Worm (Caenorhabditis elegans) whole organism, L3 larva: Measurements from ENCODE around the gene Y54F10AR.2.
A peak's percentile ranks its signal among the peaks of the same experiment; 100 is the strongest.

Source experiments
- ZK546.5 ChIP-seq: sonication (generic microtip); optimal IDR thresholded peaks from 2 replicates; lab custom pipeline; 2017; ENCODE audit warnings: missing biosample characterization, missing genetic modification characterization
- ceh-82 ChIP-seq: fragments of 150-350 bp; optimal IDR thresholded peaks from 2 replicates; lab custom pipeline; 2014; ENCODE audit warnings: missing biosample characterization, missing genetic modification characterization
- daf-12 ChIP-seq: fragments of 150-350 bp; optimal IDR thresholded peaks from 2 replicates; lab custom pipeline; 2014; ENCODE audit warnings: missing biosample characterization, missing genetic modification reagents, missing genetic modification characterization
- fkh-10 ChIP-seq: sonication (generic microtip); optimal IDR thresholded peaks from 2 replicates; lab custom pipeline; 2017; ENCODE audit warnings: missing biosample characterization, missing genetic modification reagents, missing genetic modification characterization
- lsy-12 ChIP-seq: sonication (generic microtip); optimal IDR thresholded peaks from 2 replicates; lab custom pipeline; 2016; ENCODE audit warnings: mild to moderate bottlenecking, missing genetic modification characterization, missing compliant biosample characterization
- mdl-1 ChIP-seq: fragments of 150-350 bp; optimal IDR thresholded peaks from 2 replicates; lab custom pipeline; 2014; ENCODE audit warnings: missing biosample characterization, missing genetic modification characterization
- nhr-237 ChIP-seq: fragments of 150-350 bp; optimal IDR thresholded peaks from 2 replicates; lab custom pipeline; 2014; ENCODE audit warnings: missing biosample characterization, missing genetic modification characterization
- pha-4 ChIP-seq: fragments of 150-350 bp; optimal IDR thresholded peaks from 2 replicates; lab custom pipeline; 2014; ENCODE audit warnings: missing biosample characterization, missing genetic modification reagents, missing genetic modification characterization
- pqm-1 ChIP-seq: fragments of 150-350 bp; optimal IDR thresholded peaks from 2 replicates; lab custom pipeline; 2017; ENCODE audit warnings: missing biosample characterization, missing genetic modification characterization, inconsistent platforms
- snpc-4 ChIP-seq: fragments of 150-350 bp; optimal IDR thresholded peaks from 2 replicates; lab custom pipeline; 2014; ENCODE audit warnings: missing biosample characterization, missing genetic modification characterization
- ztf-11 ChIP-seq: fragments of 150-350 bp; optimal IDR thresholded peaks from 2 replicates; lab custom pipeline; 2014; ENCODE audit warnings: missing biosample characterization, missing genetic modification characterization

- TF ChIP-seq ZK546.5 (tag; lab: Kevin White, UChicago) (no peak), snpc-4 (tag; lab: Kevin White, UChicago) (no peak), pqm-1 (tag; lab: Kevin White, UChicago) (no peak), ceh-82 (no peak), daf-12 (no peak), ztf-11 (tag; lab: Kevin White, UChicago) (no peak), nhr-237 (tag; lab: Kevin White, UChicago) (no peak), pha-4 (peak; percentile 28), lsy-12 (tag; lab: Kevin White, UChicago) (no peak), mdl-1 (tag; lab: Kevin White, UChicago) (no peak), fkh-10 (no peak)
These were observed 48.2 kb upstream of the Y54F10AR.2 start, which contains the start of gene ppfr-4 for ce11 chrIII:2619559-2619958.
